Fruit fly (Drosophila melanogaster) Kc167 (cell line): ENCODE results near the gene CG15432.

Experiments used
- Myc ChIP-seq: fragments of >200 bp; optimal IDR thresholded peaks from 2 replicates; lab custom pipeline; 2017; ENCODE audit warnings: missing external identifiers
- h ChIP-seq: fragments of >200 bp; optimal IDR thresholded peaks from 3 replicates; lab custom pipeline; 2018; ENCODE audit warnings: missing external identifiers
- psq ChIP-seq: fragments of >200 bp; optimal IDR thresholded peaks from 2 replicates; lab custom pipeline; 2017; ENCODE audit warnings: missing external identifiers
- ttk ChIP-seq: sonication (Bioruptor generic); optimal IDR thresholded peaks from 2 replicates; lab custom pipeline; 2017; ENCODE audit warnings: missing external identifiers

- TF ChIP-seq psq (lab: Kevin White, UChicago), result no peak
- TF ChIP-seq ttk (lab: Kevin White, UChicago), result no peak
- no peak for TF ChIP-seq h (lab: Kevin White, UChicago)
- no peak for TF ChIP-seq Myc
These were observed 33.3 kb downstream of the CG15432 start for dm6 chr2L:4475422-4475821.
